Worm (Caenorhabditis elegans) whole organism, early embryonic: Measurements from ENCODE around the gene Y37A1A.2.

ENCODE experiments used
- B0310.2 ChIP-seq: sonication (generic microtip); optimal IDR thresholded peaks from 2 replicates; lab custom pipeline; 2016; ENCODE audit warnings: mild to moderate bottlenecking, missing genetic modification characterization, missing compliant biosample characterization
- F13C5.2 ChIP-seq: sonication (generic microtip); optimal IDR thresholded peaks from 2 replicates; lab custom pipeline; 2017; ENCODE audit warnings: mild to moderate bottlenecking, missing genetic modification characterization, inconsistent platforms, missing compliant biosample characterization
- aly-1 ChIP-seq: sonication (generic microtip); optimal IDR thresholded peaks from 2 replicates; lab custom pipeline; 2016; ENCODE audit warnings: missing genetic modification characterization, missing compliant biosample characterization
- ama-1 ChIP-seq: fragments of 150-350 bp; optimal IDR thresholded peaks from 2 replicates; lab custom pipeline; 2014
- ceh-13 ChIP-seq: fragments of 200-800 bp; sonication (Bioruptor generic); optimal IDR thresholded peaks from 2 replicates; lab custom pipeline; 2018; ENCODE audit warnings: mild to moderate bottlenecking, missing genetic modification characterization, missing compliant biosample characterization
- ceh-36 ChIP-seq: sonication (generic microtip); optimal IDR thresholded peaks from 2 replicates; lab custom pipeline; 2016; ENCODE audit warnings: missing genetic modification characterization, inconsistent platforms, missing compliant biosample characterization
- ets-7 ChIP-seq: sonication (generic microtip); optimal IDR thresholded peaks from 2 replicates; lab custom pipeline; 2016; ENCODE audit warnings: missing genotype, missing genetic modification characterization, missing compliant biosample characterization
- flt-1 ChIP-seq: fragments of 200-800 bp; sonication (Bioruptor generic); IDR thresholded peaks from 2 replicates; pipeline ENCODE4 v1.3.6; 2022; ENCODE audit warnings: missing genetic modification characterization, missing compliant biosample characterization
- hmbx-1 ChIP-seq: sonication (generic microtip); optimal IDR thresholded peaks from 2 replicates; lab custom pipeline; 2016; ENCODE audit warnings: mild to moderate bottlenecking, missing genetic modification characterization, missing compliant biosample characterization
- hmg-4 ChIP-seq: fragments of 200-800 bp; sonication (Bioruptor generic); optimal IDR thresholded peaks from 2 replicates; lab custom pipeline; 2018; ENCODE audit warnings: mild to moderate bottlenecking, missing genetic modification characterization, missing compliant biosample characterization
- hnd-1 ChIP-seq: sonication (generic microtip); optimal IDR thresholded peaks from 2 replicates; lab custom pipeline; 2016; ENCODE audit warnings: missing genetic modification characterization, missing compliant biosample characterization
- pes-1 ChIP-seq: fragments of 200-800 bp; sonication (Bioruptor generic); IDR thresholded peaks from 2 replicates; pipeline ENCODE4 v1.3.6; 2022; ENCODE audit warnings: missing genetic modification reagents, missing genetic modification characterization, missing compliant biosample characterization
- scrt-1 ChIP-seq: fragments of 200-800 bp; sonication (Bioruptor generic); IDR thresholded peaks from 2 replicates; pipeline ENCODE4 v1.3.6; 2022; ENCODE audit warnings: missing genetic modification characterization, missing compliant biosample characterization
- sea-1 ChIP-seq: fragments of 200-800 bp; sonication (Bioruptor generic); conservative IDR thresholded peaks from 2 replicates; pipeline ENCODE4 v1.3.6; 2022; ENCODE audit warnings: missing genetic modification characterization, missing compliant biosample characterization
- tbx-11 ChIP-seq: fragments of 200-800 bp; sonication (Bioruptor generic); IDR thresholded peaks from 2 replicates; pipeline ENCODE4 v1.3.6; 2022; ENCODE audit warnings: missing genetic modification characterization, missing compliant biosample characterization
- tbx-37 ChIP-seq: fragments of 200-800 bp; sonication (Bioruptor generic); conservative IDR thresholded peaks from 2 replicates; pipeline ENCODE4 v1.3.6; 2022; ENCODE audit warnings: missing genetic modification reagents, missing genetic modification characterization, missing compliant biosample characterization
- tra-4 ChIP-seq: sonication (generic microtip); optimal IDR thresholded peaks from 2 replicates; lab custom pipeline; 2017; ENCODE audit warnings: missing genetic modification characterization, missing compliant biosample characterization

Y37A1A.2 gene

ce11 chrIV:13888164-13888518 is 24.7 kb downstream of the Y37A1A.2 start:
- TF ChIP-seq ama-1 (lab: Kevin White, UChicago) (no peak), scrt-1 (GFP tag; lab: Robert Waterston, UW) (no peak), tra-4 (tag; lab: Kevin White, UChicago) (no peak), F13C5.2 (tag; lab: Kevin White, UChicago) (no peak), B0310.2 (no peak), sea-1 (no peak), ceh-13 (no peak), hmbx-1 (tag; lab: Kevin White, UChicago) (no peak), flt-1 (GFP tag; lab: Robert Waterston, UW) (no peak), aly-1 (no peak), hmg-4 (GFP tag; lab: Kevin White, UChicago) (no peak), ceh-36 (tag; lab: Kevin White, UChicago) (no peak), tbx-37 (no peak), ets-7 (tag; lab: Kevin White, UChicago) (no peak), pes-1 (no peak), tbx-11 (no peak)

ce11 chrIV:13887408-13888163 is 25.2 kb downstream of the Y37A1A.2 start, which contains the start of gene lin-66:
Gene lin-66, plus strand, starts transcription at chrIV:13888079.
- TF ChIP-seq tbx-11 = no peak
- TF ChIP-seq ama-1 (lab: Kevin White, UChicago) = no peak
- TF ChIP-seq sea-1 = peak; percentile 26; the same call in 1 of the 2 replicates
- peak; percentile 28 for TF ChIP-seq ets-7 (tag; lab: Kevin White, UChicago)
- TF ChIP-seq flt-1 (GFP tag; lab: Robert Waterston, UW) = no peak
- TF ChIP-seq hmbx-1 (tag; lab: Kevin White, UChicago) = no peak
- peak; percentile 77 for TF ChIP-seq hmg-4 (GFP tag; lab: Kevin White, UChicago)
- peak; percentile 36 for TF ChIP-seq aly-1
- no peak for TF ChIP-seq pes-1
- no peak for TF ChIP-seq tra-4 (tag; lab: Kevin White, UChicago)
- peak; percentile 73 for TF ChIP-seq F13C5.2 (tag; lab: Kevin White, UChicago)

ce11 chrIV:13883922-13884321 is 28.9 kb downstream of the Y37A1A.2 start:
- TF ChIP-seq tbx-37 (no peak), hmbx-1 (tag; lab: Kevin White, UChicago) (no peak), tbx-11 (no peak)

- no peak for TF ChIP-seq tbx-11
- TF ChIP-seq tra-4 (tag; lab: Kevin White, UChicago) = no peak
- no peak for TF ChIP-seq flt-1 (GFP tag; lab: Robert Waterston, UW)
- TF ChIP-seq B0310.2 = no peak
- no peak for TF ChIP-seq scrt-1 (GFP tag; lab: Robert Waterston, UW)
- TF ChIP-seq pes-1 = no peak
- TF ChIP-seq F13C5.2 (tag; lab: Kevin White, UChicago) = no peak
These were observed 30.3 kb downstream of the Y37A1A.2 start, which contains the start of gene thoc-7 for ce11 chrIV:13882573-13882972. Gene thoc-7, plus strand, starts transcription at chrIV:13882734.

- no peak for TF ChIP-seq ceh-13
- peak; percentile 41 for TF ChIP-seq F13C5.2 (tag; lab: Kevin White, UChicago)
These were observed 31.0 kb downstream of the Y37A1A.2 start, which contains the start of gene rpl-29 for ce11 chrIV:13881754-13882275. Gene rpl-29, plus strand, starts transcription at chrIV:13882225.

- TF ChIP-seq pes-1 = no peak
- TF ChIP-seq ceh-13 = no peak
- no peak for TF ChIP-seq hnd-1 (tag; lab: Kevin White, UChicago)
- TF ChIP-seq ets-7 (tag; lab: Kevin White, UChicago) = no peak
These were observed 32.0 kb downstream of the Y37A1A.2 start for ce11 chrIV:13880803-13881202.

- TF ChIP-seq scrt-1 (GFP tag; lab: Robert Waterston, UW) = no peak
- TF ChIP-seq ama-1 (lab: Kevin White, UChicago) = no peak
- no peak for TF ChIP-seq tra-4 (tag; lab: Kevin White, UChicago)
- no peak for TF ChIP-seq tbx-37
- no peak for TF ChIP-seq sea-1
- TF ChIP-seq ceh-13 = no peak
- no peak for TF ChIP-seq hmg-4 (GFP tag; lab: Kevin White, UChicago)
- no peak for TF ChIP-seq F13C5.2 (tag; lab: Kevin White, UChicago)
- no peak for TF ChIP-seq hnd-1 (tag; lab: Kevin White, UChicago)
- no peak for TF ChIP-seq pes-1
- TF ChIP-seq ets-7 (tag; lab: Kevin White, UChicago) = no peak
- TF ChIP-seq flt-1 (GFP tag; lab: Robert Waterston, UW) = no peak
These were observed 32.5 kb downstream of the Y37A1A.2 start for ce11 chrIV:13880370-13880769.

ce11 chrIV:13879851-13880250 is 33.0 kb downstream of the Y37A1A.2 start, which contains the start of gene B0513.4:
Gene B0513.4, plus strand, starts transcription at chrIV:13880151.
- TF ChIP-seq scrt-1 (GFP tag; lab: Robert Waterston, UW) (no peak), tbx-37 (no peak), sea-1 (no peak), hmg-4 (GFP tag; lab: Kevin White, UChicago) (no peak), hnd-1 (tag; lab: Kevin White, UChicago) (no peak), pes-1 (no peak), ets-7 (tag; lab: Kevin White, UChicago) (no peak), ceh-13 (no peak), F13C5.2 (tag; lab: Kevin White, UChicago) (no peak), ceh-36 (tag; lab: Kevin White, UChicago) (no peak), hmbx-1 (tag; lab: Kevin White, UChicago) (no peak), flt-1 (GFP tag; lab: Robert Waterston, UW) (no peak), tbx-11 (no peak), tra-4 (tag; lab: Kevin White, UChicago) (no peak)
